Fruit fly (Drosophila melanogaster): ENCODE results near the gene CG13101.

The CG13101 gene

dm6 chr2L:8951184-8951934 lies 33.3 kb downstream of the CG13101 start, which contains the start of gene C1GalTA (continued):
- peak; percentile 94 for TF ChIP-seq CG10654 (GFP tag; optimal IDR thresholded peaks at IDR 0.05)
- TF ChIP-seq stc (GFP tag; IDR thresholded peaks at IDR 0.05) = peak; percentile 96
- TF ChIP-seq CG17802 (tag; optimal IDR thresholded peaks at IDR 0.05) = peak; percentile 77
- peak; percentile 99 for TF ChIP-seq PHDP (tag; optimal IDR thresholded peaks at IDR 0.05)
- TF ChIP-seq eyg (GFP tag; optimal IDR thresholded peaks at IDR 0.05) = peak; percentile 40
- no peak for TF ChIP-seq CG14860 (GFP tag; IDR thresholded peaks at IDR 0.05; ENCODE audit: partially characterized antibody)
- TF ChIP-seq NfI (GFP tag; optimal IDR thresholded peaks at IDR 0.05) = peak; percentile 92
- peak; percentile 100 for TF ChIP-seq CG10979 (tag; optimal IDR thresholded peaks at IDR 0.05)
- TF ChIP-seq CG1792 (GFP tag; optimal IDR thresholded peaks at IDR 0.05) = peak; percentile 0
- peak; percentile 95 for TF ChIP-seq org-1 (GFP tag; optimal IDR thresholded peaks at IDR 0.05)
- TF ChIP-seq bab2 (GFP tag; optimal IDR thresholded peaks at IDR 0.05) = peak; percentile 64
- TF ChIP-seq nom (GFP tag; optimal IDR thresholded peaks at IDR 0.05) = peak; percentile 97
- TF ChIP-seq ara (GFP tag; IDR thresholded peaks at IDR 0.05) = peak; percentile 92
- no peak for TF ChIP-seq ftz-f1 (GFP tag; optimal IDR thresholded peaks at IDR 0.05)
- TF ChIP-seq CG1024 (GFP tag; IDR thresholded peaks at IDR 0.05) = peak; percentile 76
- peak; percentile 93 for TF ChIP-seq exex (tag; optimal IDR thresholded peaks at IDR 0.05)
- TF ChIP-seq Usf (GFP tag; optimal IDR thresholded peaks at IDR 0.05) = peak; percentile 88
- peak; percentile 89 for TF ChIP-seq onecut (GFP tag; IDR thresholded peaks at IDR 0.05)
- peak; percentile 61 for TF ChIP-seq CTCF (GFP tag; optimal IDR thresholded peaks at IDR 0.05)
- TF ChIP-seq CG11085 (GFP tag; IDR thresholded peaks at IDR 0.05) = peak; percentile 93
- no peak for TF ChIP-seq gfzf (GFP tag; optimal IDR thresholded peaks at IDR 0.05)
- TF ChIP-seq CG12391 (tag; optimal IDR thresholded peaks at IDR 0.05) = peak; percentile 100
- TF ChIP-seq Chrac-16 (GFP tag; optimal IDR thresholded peaks at IDR 0.05) = peak; percentile 93
- TF ChIP-seq stwl (tag; optimal IDR thresholded peaks at IDR 0.05) = peak; percentile 67
- peak; percentile 80 for TF ChIP-seq CG12071 (GFP tag; optimal IDR thresholded peaks at IDR 0.05)
- peak; percentile 94 for TF ChIP-seq CG16815 (GFP tag; optimal IDR thresholded peaks at IDR 0.05)
- peak; percentile 90 for TF ChIP-seq pros (GFP tag; optimal IDR thresholded peaks at IDR 0.05)
- TF ChIP-seq abd-A (tag; optimal IDR thresholded peaks at IDR 0.05) = peak; percentile 92
- peak; percentile 91 for TF ChIP-seq GATAe (GFP tag; conservative IDR thresholded peaks at IDR 0.05)
- TF ChIP-seq Mes4 (GFP tag; optimal IDR thresholded peaks at IDR 0.05) = peak; percentile 57
- no peak for TF ChIP-seq prd (optimal IDR thresholded peaks at IDR 0.05)
- TF ChIP-seq prd (GFP tag; IDR thresholded peaks at IDR 0.05) = peak; percentile 95
- peak; percentile 96 for TF ChIP-seq Dbx (GFP tag; IDR thresholded peaks at IDR 0.05)
- TF ChIP-seq sr (GFP tag; IDR thresholded peaks at IDR 0.05) = no peak
- TF ChIP-seq CG17912 (GFP tag; optimal IDR thresholded peaks at IDR 0.05) = peak; percentile 61
- TF ChIP-seq Side (GFP tag; optimal IDR thresholded peaks at IDR 0.05) = peak; percentile 48
- TF ChIP-seq ssp (GFP tag; IDR thresholded peaks at IDR 0.05) = peak; percentile 91
- TF ChIP-seq ci (GFP tag; IDR thresholded peaks at IDR 0.05) = peak; percentile 86
- TF ChIP-seq Hr78 (GFP tag; optimal IDR thresholded peaks at IDR 0.05) = peak in 1 of 2 experiments; percentile 94
- TF ChIP-seq CG3847 (GFP tag; IDR thresholded peaks at IDR 0.05) = peak; percentile 92
- peak; percentile 98 for TF ChIP-seq cwo (GFP tag; optimal IDR thresholded peaks at IDR 0.05)
- TF ChIP-seq trh (GFP tag; optimal IDR thresholded peaks at IDR 0.05) = peak; percentile 91
- peak; percentile 68 to 94 for TF ChIP-seq dpn (GFP tag; optimal IDR thresholded peaks at IDR 0.05)
- TF ChIP-seq CG1529 (GFP tag; optimal IDR thresholded peaks at IDR 0.05) = peak; percentile 95
- peak; percentile 95 for TF ChIP-seq slbo (GFP tag; IDR thresholded peaks at IDR 0.05)
- no peak for TF ChIP-seq sna (GFP tag; IDR thresholded peaks at IDR 0.05; ENCODE audit: partially characterized antibody)
- peak; percentile 49 for TF ChIP-seq chn (GFP tag; optimal IDR thresholded peaks at IDR 0.05)
- TF ChIP-seq CG8290 (GFP tag; optimal IDR thresholded peaks at IDR 0.05) = peak; percentile 95
- peak in 1 of 2 experiments; percentile 19 for TF ChIP-seq CG8290 (tag; optimal IDR thresholded peaks at IDR 0.05)
- peak; percentile 97 for TF ChIP-seq CG9437 (GFP tag; optimal IDR thresholded peaks at IDR 0.05)
